Worm (Caenorhabditis elegans) whole organism, L4/young adult: Measurements from ENCODE around the gene bus-5.

Experiments
- W03F9.2 ChIP-seq: fragments of 150-350 bp; optimal IDR thresholded peaks from 2 replicates; lab custom pipeline; 2014; ENCODE audit warnings: missing biosample characterization, missing genetic modification characterization
- dao-5 ChIP-seq: sonication (generic microtip); optimal IDR thresholded peaks from 2 replicates; lab custom pipeline; 2016; ENCODE audit warnings: missing genotype, missing genetic modification characterization, moderate library complexity, missing compliant biosample characterization

- TF ChIP-seq W03F9.2 (no peak), dao-5 (tag; lab: Kevin White, UChicago) (no peak)
Observed at ce11 chrX:2096804-2097203, 16.1 kb downstream of the bus-5 start, which contains the start of gene T21D9.2.
